Fruit fly (Drosophila melanogaster) Kc167 (cell line): ENCODE measurements around the gene CG6398.

Experiments
- Myc ChIP-seq: fragments of >200 bp; optimal IDR thresholded peaks from 2 replicates; lab custom pipeline; 2017; ENCODE audit warnings: missing external identifiers
- h ChIP-seq: fragments of >200 bp; optimal IDR thresholded peaks from 3 replicates; lab custom pipeline; 2018; ENCODE audit warnings: missing external identifiers
- psq ChIP-seq: fragments of >200 bp; optimal IDR thresholded peaks from 2 replicates; lab custom pipeline; 2017; ENCODE audit warnings: missing external identifiers
- ttk ChIP-seq: sonication (Bioruptor generic); optimal IDR thresholded peaks from 2 replicates; lab custom pipeline; 2017; ENCODE audit warnings: missing external identifiers

- TF ChIP-seq h (lab: Kevin White, UChicago) (no peak), psq (lab: Kevin White, UChicago) (no peak), Myc (no peak), ttk (lab: Kevin White, UChicago) (no peak)
Observed at dm6 chrX:17841923-17842322, 11.3 kb downstream of the CG6398 start, which contains the start of gene Taf9.
